Fruit fly (Drosophila melanogaster) whole organism, adult: ENCODE data around the gene mRpL11.
A peak's percentile ranks its signal among the peaks of the same experiment; 100 is the strongest.

ENCODE experiments used
- CG11617 ChIP-seq: fragments of 200-800 bp; sonication (Bioruptor generic); optimal IDR thresholded peaks from 2 replicates; lab custom pipeline; 2017; ENCODE audit warnings: mild to moderate bottlenecking, missing biosample characterization, missing genetic modification reagents, missing genetic modification characterization
- CG12768 ChIP-seq: fragments of 200-800 bp; sonication (Bioruptor generic); optimal IDR thresholded peaks from 2 replicates; lab custom pipeline; 2017; ENCODE audit warnings: missing biosample characterization, missing genetic modification characterization, mild to moderate bottlenecking, moderate library complexity, missing genetic modification reagents
- CG14711 ChIP-seq: fragments of 200-800 bp; sonication (Bioruptor generic); optimal IDR thresholded peaks from 2 replicates; lab custom pipeline; 2018; ENCODE audit warnings: missing biosample characterization, mild to moderate bottlenecking, missing genetic modification characterization, moderate library complexity
- CG1620 ChIP-seq: fragments of 200-800 bp; sonication (Bioruptor generic); optimal IDR thresholded peaks from 2 replicates; lab custom pipeline; 2016; ENCODE audit warnings: missing biosample characterization, missing genetic modification characterization
- CG33017 ChIP-seq: fragments of 200-800 bp; sonication (Bioruptor generic); optimal IDR thresholded peaks from 2 replicates; lab custom pipeline; 2018; ENCODE audit warnings: missing biosample characterization, mild to moderate bottlenecking, missing genetic modification characterization, moderate library complexity
- CG5204 ChIP-seq: fragments of 200-800 bp; sonication (Bioruptor generic); optimal IDR thresholded peaks from 2 replicates; lab custom pipeline; 2016; ENCODE audit warnings: missing biosample characterization, missing genetic modification characterization
- CG7045 ChIP-seq: fragments of 200-800 bp; sonication (Bioruptor generic); optimal IDR thresholded peaks from 2 replicates; lab custom pipeline; 2017; ENCODE audit warnings: missing biosample characterization, mild to moderate bottlenecking, missing genetic modification characterization
- CG7101 ChIP-seq: fragments of 200-800 bp; sonication (Bioruptor generic); optimal IDR thresholded peaks from 2 replicates; lab custom pipeline; 2018; ENCODE audit warnings: missing biosample characterization, mild to moderate bottlenecking, missing genetic modification characterization, moderate library complexity
- Clk ChIP-seq: fragments of 200-800 bp; sonication (Bioruptor generic); optimal IDR thresholded peaks from 2 replicates; lab custom pipeline; 2017; ENCODE audit warnings: missing biosample characterization, missing genetic modification characterization
- Crg-1 ChIP-seq: fragments of 200-800 bp; sonication (Bioruptor generic); optimal IDR thresholded peaks from 2 replicates; lab custom pipeline; 2016; ENCODE audit warnings: missing biosample characterization, missing genetic modification characterization
- Hr96 ChIP-seq: fragments of 200-800 bp; sonication (Bioruptor generic); optimal IDR thresholded peaks from 2 replicates; lab custom pipeline; 2016; ENCODE audit warnings: missing biosample characterization, missing genetic modification characterization
- Mnt ChIP-seq: fragments of 200-800 bp; sonication (Bioruptor generic); optimal IDR thresholded peaks from 2 replicates; lab custom pipeline; 2016; ENCODE audit warnings: missing biosample characterization, mild to moderate bottlenecking, missing genetic modification characterization
- bab1 ChIP-seq: fragments of 200-800 bp; sonication (Bioruptor generic); optimal IDR thresholded peaks from 3 replicates; lab custom pipeline; 2019; ENCODE audit warnings: missing biosample characterization, mild to moderate bottlenecking, missing genetic modification characterization, moderate library complexity
- cic ChIP-seq: fragments of 200-800 bp; sonication (Bioruptor generic); optimal IDR thresholded peaks from 2 replicates; lab custom pipeline; 2017; ENCODE audit warnings: missing biosample characterization, mild to moderate bottlenecking, missing genetic modification characterization, moderate library complexity
- cnc ChIP-seq, 2 experiments: fragments of >200 bp; optimal IDR thresholded peaks; 2 replicates each; lab custom pipeline; 2017
- kay ChIP-seq: fragments of 200-800 bp; sonication (Bioruptor generic); peaks from one replicate; lab custom pipeline; 2016; ENCODE audit warnings: missing biosample characterization, missing genetic modification characterization, borderline replicate concordance
- ovo ChIP-seq: fragments of 200-800 bp; sonication (Bioruptor generic); optimal IDR thresholded peaks from 2 replicates; lab custom pipeline; 2016; ENCODE audit warnings: missing biosample characterization, missing genetic modification characterization
- pad ChIP-seq: fragments of 200-800 bp; sonication (Bioruptor generic); optimal IDR thresholded peaks from 3 replicates; lab custom pipeline; 2017; ENCODE audit warnings: missing biosample characterization, missing genetic modification characterization, mild to moderate bottlenecking, moderate library complexity, missing genetic modification reagents
- tj ChIP-seq: fragments of 200-800 bp; sonication (Bioruptor generic); optimal IDR thresholded peaks from 3 replicates; lab custom pipeline; 2017; ENCODE audit warnings: missing biosample characterization, mild to moderate bottlenecking, missing genetic modification characterization, moderate library complexity
- toe ChIP-seq: fragments of 200-800 bp; sonication (Bioruptor generic); optimal IDR thresholded peaks from 2 replicates; lab custom pipeline; 2016; ENCODE audit warnings: missing biosample characterization, missing genetic modification characterization

Gene mRpL11

dm6 chr3R:14492287-14492889, 19.2 kb upstream of the mRpL11 start:
- TF ChIP-seq toe (GFP tag; lab: Kevin White, UChicago) (no peak), CG7101 (tag; lab: Kevin White, UChicago) (no peak), CG7045 (GFP tag; lab: Kevin White, UChicago) (no peak), bab1 (no peak), CG12768 (no peak), ovo (GFP tag; lab: Kevin White, UChicago) (no peak), tj (GFP tag; lab: Kevin White, UChicago) (no peak), CG33017 (no peak), Crg-1 (GFP tag; lab: Kevin White, UChicago) (no peak), CG11617 (GFP tag; lab: Kevin White, UChicago) (no peak), Mnt (GFP tag; lab: Kevin White, UChicago) (no peak)

dm6 chr3R:14493936-14494335, 17.7 kb upstream of the mRpL11 start:
- TF ChIP-seq CG7101 (tag; lab: Kevin White, UChicago), result no peak
- TF ChIP-seq Hr96 (GFP tag; lab: Kevin White, UChicago), result no peak
- TF ChIP-seq Clk (GFP tag; lab: Kevin White, UChicago), result no peak
- TF ChIP-seq pad, result no peak
- TF ChIP-seq kay (GFP tag; lab: Kevin White, UChicago), result no peak
- TF ChIP-seq toe (GFP tag; lab: Kevin White, UChicago), result no peak
- TF ChIP-seq tj (GFP tag; lab: Kevin White, UChicago), result no peak
- no peak for TF ChIP-seq CG14711 (tag; lab: Kevin White, UChicago)
- TF ChIP-seq CG12768, result no peak
- TF ChIP-seq cic (GFP tag; lab: Kevin White, UChicago), result no peak
- no peak for TF ChIP-seq Mnt (GFP tag; lab: Kevin White, UChicago)
- TF ChIP-seq cnc (optimal IDR thresholded peaks at IDR 0.05; lab: Kevin White, UChicago), result no peak
- TF ChIP-seq CG1620 (GFP tag; lab: Kevin White, UChicago), result no peak
- TF ChIP-seq CG7045 (GFP tag; lab: Kevin White, UChicago), result no peak
- no peak for TF ChIP-seq CG11617 (GFP tag; lab: Kevin White, UChicago)
- no peak for TF ChIP-seq CG5204 (GFP tag; lab: Kevin White, UChicago)
- TF ChIP-seq bab1, result no peak
- TF ChIP-seq CG33017, result no peak
- no peak for TF ChIP-seq ovo (GFP tag; lab: Kevin White, UChicago)

- no peak for TF ChIP-seq CG7045 (GFP tag; lab: Kevin White, UChicago)
- no peak for TF ChIP-seq toe (GFP tag; lab: Kevin White, UChicago)
- no peak for TF ChIP-seq Mnt (GFP tag; lab: Kevin White, UChicago)
- no peak for TF ChIP-seq CG5204 (GFP tag; lab: Kevin White, UChicago)
- TF ChIP-seq CG14711 (tag; lab: Kevin White, UChicago), result no peak
- TF ChIP-seq CG33017, result no peak
- TF ChIP-seq ovo (GFP tag; lab: Kevin White, UChicago), result no peak
- no peak for TF ChIP-seq CG7101 (tag; lab: Kevin White, UChicago)
- no peak for TF ChIP-seq tj (GFP tag; lab: Kevin White, UChicago)
- TF ChIP-seq CG1620 (GFP tag; lab: Kevin White, UChicago), result no peak
- TF ChIP-seq pad, result no peak
- no peak for TF ChIP-seq cnc (optimal IDR thresholded peaks at IDR 0.05; lab: Kevin White, UChicago)
- TF ChIP-seq CG12768, result no peak
- no peak for TF ChIP-seq cic (GFP tag; lab: Kevin White, UChicago)
- TF ChIP-seq Clk (GFP tag; lab: Kevin White, UChicago), result no peak
- no peak for TF ChIP-seq bab1
Observed at dm6 chr3R:14496385-14496784, 15.3 kb upstream of the mRpL11 start.

- TF ChIP-seq CG5204 (GFP tag; lab: Kevin White, UChicago) (no peak), Mnt (GFP tag; lab: Kevin White, UChicago) (no peak), tj (GFP tag; lab: Kevin White, UChicago) (no peak), CG33017 (no peak), toe (GFP tag; lab: Kevin White, UChicago) (no peak), cnc (optimal IDR thresholded peaks at IDR 0.05; lab: Kevin White, UChicago) (no peak), pad (no peak), Clk (GFP tag; lab: Kevin White, UChicago) (no peak), kay (GFP tag; lab: Kevin White, UChicago) (no peak), cic (GFP tag; lab: Kevin White, UChicago) (no peak), ovo (GFP tag; lab: Kevin White, UChicago) (no peak), Hr96 (GFP tag; lab: Kevin White, UChicago) (no peak), CG7045 (GFP tag; lab: Kevin White, UChicago) (no peak), CG7101 (tag; lab: Kevin White, UChicago) (no peak), CG1620 (GFP tag; lab: Kevin White, UChicago) (no peak)
Observed at dm6 chr3R:14498072-14498471, 13.6 kb upstream of the mRpL11 start.

dm6 chr3R:14505120-14505519, 6.5 kb upstream of the mRpL11 start:
- TF ChIP-seq Clk (GFP tag; lab: Kevin White, UChicago) (no peak), CG7101 (tag; lab: Kevin White, UChicago) (no peak), pad (no peak), tj (GFP tag; lab: Kevin White, UChicago) (no peak), Hr96 (GFP tag; lab: Kevin White, UChicago) (no peak), CG5204 (GFP tag; lab: Kevin White, UChicago) (no peak), bab1 (no peak), CG7045 (GFP tag; lab: Kevin White, UChicago) (no peak), ovo (GFP tag; lab: Kevin White, UChicago) (no peak)

- TF ChIP-seq cnc (optimal IDR thresholded peaks at IDR 0.05; lab: Kevin White, UChicago) (no peak), Mnt (GFP tag; lab: Kevin White, UChicago) (peak; percentile 82), kay (GFP tag; lab: Kevin White, UChicago) (peak; percentile 89)
Observed at dm6 chr3R:14513420-14513819, 1.8 kb downstream of the mRpL11 start, which contains the start of gene CG8461. TSS of gene CG8461 (minus strand) at chr3R:14513637.
